Worm (Caenorhabditis elegans): ENCODE results near the gene F52H2.5.

Gene F52H2.5

DNA sequence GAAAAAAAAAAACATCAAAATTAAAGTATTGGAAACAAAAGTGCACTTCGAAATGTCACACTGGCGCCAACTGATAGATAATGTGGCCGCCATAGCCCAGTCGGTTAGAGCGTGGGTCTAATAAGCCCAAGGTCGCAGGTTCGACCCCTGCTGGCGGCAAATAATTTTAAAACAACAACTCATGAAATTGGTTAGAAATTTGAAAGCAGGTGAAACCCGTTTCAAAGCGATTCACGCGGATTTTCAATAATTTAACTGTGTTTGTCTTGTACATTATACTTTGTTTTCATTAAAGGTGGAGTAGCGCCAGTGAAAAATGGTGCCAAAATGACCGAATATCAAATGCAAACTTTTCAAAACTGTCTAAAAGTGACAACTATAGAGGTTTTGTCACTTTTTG is 28.6 kb downstream of the F52H2.5 start:
- TF ChIP-seq pes-1 (GFP tag; IDR thresholded peaks at IDR 0.05) = no peak
- no peak for TF ChIP-seq B0310.2 (tag; optimal IDR thresholded peaks at IDR 0.05)
- no peak for TF ChIP-seq ama-1 (optimal IDR thresholded peaks at IDR 0.05)

- TF ChIP-seq pes-1 (GFP tag; IDR thresholded peaks at IDR 0.05) = peak; percentile 59
- TF ChIP-seq flt-1 (GFP tag; IDR thresholded peaks at IDR 0.05) = 0 out of 2 replicates have a peak, but pooled peaks have one; percentile 29
- TF ChIP-seq hmg-4 (GFP tag; optimal IDR thresholded peaks at IDR 0.05) = no peak
Measured at ce11 chrX:2527877-2528276, 32.0 kb downstream of the F52H2.5 start.

DNA sequence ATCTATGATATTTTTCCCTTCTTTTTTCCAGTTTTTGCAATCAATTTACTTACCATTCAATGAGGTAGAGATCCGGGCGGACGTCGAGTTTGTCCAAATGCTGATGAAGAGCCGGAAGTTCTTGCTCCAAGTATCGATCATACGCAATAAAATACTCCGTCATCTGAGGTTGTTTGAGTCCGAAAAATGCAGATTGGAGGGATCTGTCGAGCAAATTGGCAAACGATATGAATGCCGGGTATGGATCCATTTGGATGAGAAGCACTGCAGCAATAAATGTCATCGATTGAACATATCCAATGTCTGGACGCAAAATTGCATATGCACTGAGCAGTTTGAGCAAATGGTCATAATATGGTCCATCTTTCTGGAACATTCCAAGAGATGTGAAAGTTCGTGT is 32.7 kb downstream of the F52H2.5 start:
- no peak for TF ChIP-seq ceh-13 (GFP tag; optimal IDR thresholded peaks at IDR 0.05)
- TF ChIP-seq sea-1 (GFP tag; conservative IDR thresholded peaks at IDR 0.05) = no peak
- TF ChIP-seq aly-1 (tag; optimal IDR thresholded peaks at IDR 0.05) = no peak
- TF ChIP-seq F13C5.2 (tag; optimal IDR thresholded peaks at IDR 0.05) = no peak
- no peak for TF ChIP-seq hmg-4 (GFP tag; optimal IDR thresholded peaks at IDR 0.05)
- TF ChIP-seq pes-1 (GFP tag; IDR thresholded peaks at IDR 0.05) = no peak
- no peak for TF ChIP-seq ets-7 (tag; optimal IDR thresholded peaks at IDR 0.05)
- no peak for TF ChIP-seq flt-1 (GFP tag; IDR thresholded peaks at IDR 0.05)
- TF ChIP-seq ama-1 (optimal IDR thresholded peaks at IDR 0.05) = no peak
- no peak for TF ChIP-seq tbx-37 (GFP tag; conservative IDR thresholded peaks at IDR 0.05)

- TF ChIP-seq ets-7 (tag; optimal IDR thresholded peaks at IDR 0.05) (no peak), tra-4 (tag; optimal IDR thresholded peaks at IDR 0.05) (no peak), ceh-36 (tag; optimal IDR thresholded peaks at IDR 0.05) (no peak), flt-1 (GFP tag; IDR thresholded peaks at IDR 0.05) (no peak), ama-1 (optimal IDR thresholded peaks at IDR 0.05) (no peak), hmbx-1 (tag; optimal IDR thresholded peaks at IDR 0.05) (no peak), sea-1 (GFP tag; conservative IDR thresholded peaks at IDR 0.05) (no peak), F13C5.2 (tag; optimal IDR thresholded peaks at IDR 0.05) (no peak), scrt-1 (GFP tag; IDR thresholded peaks at IDR 0.05) (no peak)
Measured at ce11 chrX:2526078-2526477, 33.8 kb downstream of the F52H2.5 start.

DNA sequence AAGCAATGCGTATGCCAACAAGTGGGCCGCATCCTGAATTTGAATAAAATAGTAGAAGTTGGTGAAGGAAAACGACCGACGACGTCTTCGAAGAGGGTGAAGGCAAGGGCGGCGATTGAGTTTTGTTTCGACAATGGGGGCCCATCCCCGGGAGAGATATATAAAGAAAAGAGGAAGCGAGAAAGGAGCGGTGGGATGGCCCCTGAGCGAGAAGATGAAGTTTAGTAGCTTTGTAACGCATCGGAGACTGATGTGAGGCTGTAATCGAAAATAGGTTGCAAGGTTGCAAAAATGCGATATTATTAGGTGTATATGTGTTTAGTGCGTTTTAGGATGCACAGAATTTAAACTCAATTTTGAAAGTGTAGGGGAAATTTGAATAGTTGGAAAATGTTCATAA is 37.2 kb downstream of the F52H2.5 start:
- TF ChIP-seq ceh-13 (GFP tag; optimal IDR thresholded peaks at IDR 0.05) (no peak), B0310.2 (tag; optimal IDR thresholded peaks at IDR 0.05) (no peak), flt-1 (GFP tag; IDR thresholded peaks at IDR 0.05) (no peak), ets-7 (tag; optimal IDR thresholded peaks at IDR 0.05) (no peak), tbx-11 (GFP tag; IDR thresholded peaks at IDR 0.05) (no peak), sea-1 (GFP tag; conservative IDR thresholded peaks at IDR 0.05) (no peak)

DNA sequence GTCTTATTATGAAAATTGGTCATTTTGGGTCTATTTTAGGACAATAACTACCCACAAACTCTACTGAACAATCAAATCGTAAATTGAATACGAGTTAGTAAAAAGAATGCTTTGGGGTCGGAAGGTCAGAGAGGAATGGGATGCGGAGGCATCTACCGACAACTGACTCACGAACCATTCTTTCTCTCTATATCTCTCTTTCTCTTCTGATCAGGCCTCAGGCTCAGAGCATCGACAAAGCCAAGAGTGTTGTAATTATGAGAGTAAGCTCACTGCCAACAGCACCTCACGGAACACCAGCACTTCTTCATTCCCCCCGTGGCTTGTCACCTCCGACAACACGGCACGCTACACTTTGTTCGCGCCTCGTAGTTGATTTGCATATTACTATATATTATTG is 39.4 kb downstream of the F52H2.5 start:
- TF ChIP-seq hmg-4 (GFP tag; optimal IDR thresholded peaks at IDR 0.05) (peak; percentile 32), scrt-1 (GFP tag; IDR thresholded peaks at IDR 0.05) (no peak)

- TF ChIP-seq pes-1 (GFP tag; IDR thresholded peaks at IDR 0.05) (no peak), tra-4 (tag; optimal IDR thresholded peaks at IDR 0.05) (no peak), hnd-1 (tag; optimal IDR thresholded peaks at IDR 0.05) (no peak), tbx-11 (GFP tag; IDR thresholded peaks at IDR 0.05) (no peak), ceh-13 (GFP tag; optimal IDR thresholded peaks at IDR 0.05) (no peak), B0310.2 (tag; optimal IDR thresholded peaks at IDR 0.05) (no peak), tbx-37 (GFP tag; conservative IDR thresholded peaks at IDR 0.05) (no peak), ama-1 (optimal IDR thresholded peaks at IDR 0.05) (no peak), hmbx-1 (tag; optimal IDR thresholded peaks at IDR 0.05) (no peak), sea-1 (GFP tag; conservative IDR thresholded peaks at IDR 0.05) (no peak), ceh-36 (tag; optimal IDR thresholded peaks at IDR 0.05) (no peak), aly-1 (tag; optimal IDR thresholded peaks at IDR 0.05) (no peak), hmg-4 (GFP tag; optimal IDR thresholded peaks at IDR 0.05) (no peak), ets-7 (tag; optimal IDR thresholded peaks at IDR 0.05) (no peak), flt-1 (GFP tag; IDR thresholded peaks at IDR 0.05) (no peak), F13C5.2 (tag; optimal IDR thresholded peaks at IDR 0.05) (no peak), scrt-1 (GFP tag; IDR thresholded peaks at IDR 0.05) (no peak)
Measured at ce11 chrX:2516949-2517696, 42.8 kb downstream of the F52H2.5 start.

ce11 chrX:2515224-2515623 is 44.7 kb downstream of the F52H2.5 start, which contains the start of gene syg-1:
TSS of gene syg-1 (minus strand) at chrX:2515324.
- no peak for TF ChIP-seq tbx-11 (GFP tag; IDR thresholded peaks at IDR 0.05)
- TF ChIP-seq hmg-4 (GFP tag; optimal IDR thresholded peaks at IDR 0.05) = no peak
- TF ChIP-seq ama-1 (optimal IDR thresholded peaks at IDR 0.05) = no peak
- TF ChIP-seq ets-7 (tag; optimal IDR thresholded peaks at IDR 0.05) = no peak
- no peak for TF ChIP-seq ceh-13 (GFP tag; optimal IDR thresholded peaks at IDR 0.05)
- no peak for TF ChIP-seq F13C5.2 (tag; optimal IDR thresholded peaks at IDR 0.05)
- no peak for TF ChIP-seq tbx-37 (GFP tag; conservative IDR thresholded peaks at IDR 0.05)
- TF ChIP-seq hnd-1 (tag; optimal IDR thresholded peaks at IDR 0.05) = no peak
- TF ChIP-seq sea-1 (GFP tag; conservative IDR thresholded peaks at IDR 0.05) = no peak
- TF ChIP-seq pes-1 (GFP tag; IDR thresholded peaks at IDR 0.05) = no peak
- TF ChIP-seq scrt-1 (GFP tag; IDR thresholded peaks at IDR 0.05) = no peak
- no peak for TF ChIP-seq B0310.2 (tag; optimal IDR thresholded peaks at IDR 0.05)
- no peak for TF ChIP-seq ceh-36 (tag; optimal IDR thresholded peaks at IDR 0.05)
- TF ChIP-seq flt-1 (GFP tag; IDR thresholded peaks at IDR 0.05) = no peak
- no peak for TF ChIP-seq aly-1 (tag; optimal IDR thresholded peaks at IDR 0.05)
